Fruit fly (Drosophila melanogaster) whole organism, embryonic: ENCODE results near the gene CG12177.

Source experiments
- Asciz ChIP-seq: fragments of 200-800 bp; sonication (Bioruptor generic); optimal IDR thresholded peaks from 2 replicates; lab custom pipeline; 2017; ENCODE audit warnings: missing biosample characterization, mild to moderate bottlenecking, missing genetic modification characterization, missing genetic modification reagents
- Atf3 ChIP-seq: fragments of 200-800 bp; sonication (Bioruptor generic); optimal IDR thresholded peaks from 3 replicates; lab custom pipeline; 2016; ENCODE audit warnings: missing biosample characterization, missing genetic modification characterization
- B-H1 ChIP-seq: fragments of 200-800 bp; sonication (Bioruptor generic); IDR thresholded peaks from 3 replicates; pipeline ENCODE4 v1.3.6; 2022; ENCODE audit warnings: missing biosample characterization, missing genetic modification characterization
- Bteb2 ChIP-seq: fragments of 200-800 bp; sonication (Bioruptor generic); optimal IDR thresholded peaks from 2 replicates; lab custom pipeline; 2016; ENCODE audit warnings: missing biosample characterization, missing genetic modification characterization
- CG10543 ChIP-seq: fragments of 200-800 bp; sonication (Bioruptor generic); optimal IDR thresholded peaks from 3 replicates; lab custom pipeline; 2017; ENCODE audit warnings: missing biosample characterization, mild to moderate bottlenecking, missing genetic modification characterization, moderate library complexity
- CG10979 ChIP-seq: fragments of 200-800 bp; sonication (Bioruptor generic); optimal IDR thresholded peaks from 2 replicates; lab custom pipeline; 2018; ENCODE audit warnings: missing biosample characterization, mild to moderate bottlenecking, missing genetic modification characterization, moderate library complexity
- CG11696 ChIP-seq: fragments of 200-800 bp; sonication (Bioruptor generic); IDR thresholded peaks from 2 replicates; pipeline ENCODE4 v1.3.6; 2022; ENCODE audit warnings: missing biosample characterization, missing genetic modification characterization
- CG12071 ChIP-seq: fragments of 200-800 bp; sonication (Bioruptor generic); optimal IDR thresholded peaks from 3 replicates; lab custom pipeline; 2018; ENCODE audit warnings: missing biosample characterization, mild to moderate bottlenecking, missing genetic modification characterization
- CG12104 ChIP-seq: fragments of 200-800 bp; sonication (Bioruptor generic); optimal IDR thresholded peaks from 3 replicates; lab custom pipeline; 2016; ENCODE audit warnings: missing biosample characterization, missing genetic modification characterization
- CG12236 ChIP-seq: fragments of 200-800 bp; sonication (Bioruptor generic); optimal IDR thresholded peaks from 2 replicates; lab custom pipeline; 2016; ENCODE audit warnings: missing biosample characterization, missing genetic modification characterization
- CG1233 ChIP-seq: fragments of 200-800 bp; sonication (Bioruptor generic); optimal IDR thresholded peaks from 4 replicates; lab custom pipeline; 2018; ENCODE audit warnings: missing biosample characterization, mild to moderate bottlenecking, missing genetic modification characterization
- CG17186 ChIP-seq: fragments of 200-800 bp; sonication (Bioruptor generic); optimal IDR thresholded peaks from 3 replicates; lab custom pipeline; 2017; ENCODE audit warnings: missing biosample characterization, missing genetic modification reagents, missing genetic modification characterization
- CG17328 ChIP-seq: fragments of 200-800 bp; sonication (Bioruptor generic); IDR thresholded peaks from 2 replicates; pipeline ENCODE4 v1.3.6; 2022; ENCODE audit warnings: missing biosample characterization, missing genetic modification characterization
- CG17361 ChIP-seq: fragments of 200-800 bp; sonication (Bioruptor generic); IDR thresholded peaks from 3 replicates; pipeline ENCODE4 v1.3.6; 2022; ENCODE audit warnings: missing biosample characterization, missing genetic modification characterization
- CG1792 ChIP-seq: fragments of 200-800 bp; sonication (Bioruptor generic); optimal IDR thresholded peaks from 2 replicates; lab custom pipeline; 2016; ENCODE audit warnings: missing biosample characterization, missing genetic modification characterization
- CG2199 ChIP-seq: fragments of 200-800 bp; sonication (Bioruptor generic); IDR thresholded peaks from 3 replicates; pipeline ENCODE4 v1.3.6; 2022; ENCODE audit warnings: missing biosample characterization, missing genetic modification characterization
- CG3281 ChIP-seq: fragments of 200-800 bp; sonication (Bioruptor generic); optimal IDR thresholded peaks from 3 replicates; lab custom pipeline; 2017; ENCODE audit warnings: missing biosample characterization, mild to moderate bottlenecking, missing genetic modification characterization
- CG4820 ChIP-seq: fragments of 200-800 bp; sonication (Bioruptor generic); optimal IDR thresholded peaks from 3 replicates; lab custom pipeline; 2016; ENCODE audit warnings: missing biosample characterization, missing genetic modification characterization
- CG6254 ChIP-seq: fragments of 200-800 bp; sonication (Bioruptor generic); optimal IDR thresholded peaks from 3 replicates; lab custom pipeline; 2017; ENCODE audit warnings: mild to moderate bottlenecking, missing biosample characterization, missing genetic modification reagents, missing genetic modification characterization
- CG6854 ChIP-seq: fragments of 200-800 bp; sonication (Bioruptor generic); optimal IDR thresholded peaks from 3 replicates; lab custom pipeline; 2017; ENCODE audit warnings: missing biosample characterization, mild to moderate bottlenecking, missing genetic modification characterization
- CG8944 ChIP-seq: fragments of 200-800 bp; sonication (Bioruptor generic); optimal IDR thresholded peaks from 3 replicates; lab custom pipeline; 2016; ENCODE audit warnings: missing biosample characterization, missing genetic modification characterization
- CG9797 ChIP-seq: fragments of 200-800 bp; sonication (Bioruptor generic); optimal IDR thresholded peaks from 3 replicates; lab custom pipeline; 2018; ENCODE audit warnings: missing biosample characterization, mild to moderate bottlenecking, missing genetic modification characterization
- Camta ChIP-seq: fragments of 200-800 bp; sonication (Bioruptor generic); optimal IDR thresholded peaks from 2 replicates; lab custom pipeline; 2016; ENCODE audit warnings: missing biosample characterization, missing genetic modification characterization
- CkIIα-i1 ChIP-seq: fragments of 200-800 bp; sonication (Bioruptor generic); IDR thresholded peaks from 2 replicates; pipeline ENCODE4 v1.3.6; 2022; ENCODE audit warnings: missing biosample characterization, missing genetic modification characterization
- Deaf1 ChIP-seq: fragments of 200-800 bp; optimal IDR thresholded peaks from 3 replicates; lab custom pipeline; 2019; ENCODE audit warnings: missing biosample characterization, mild to moderate bottlenecking, missing genetic modification characterization, moderate library complexity
- Dref ChIP-seq: fragments of 200-800 bp; sonication (Bioruptor generic); IDR thresholded peaks from 2 replicates; pipeline ENCODE4 v1.3.6; 2022; ENCODE audit warnings: missing biosample characterization, missing genetic modification characterization
- H2.0 ChIP-seq: fragments of 200-800 bp; sonication (Bioruptor generic); IDR thresholded peaks from 2 replicates; pipeline ENCODE4 v1.3.6; 2022; ENCODE audit warnings: missing biosample characterization, missing genetic modification characterization
- HLH4C ChIP-seq: fragments of 200-800 bp; sonication (Bioruptor generic); IDR thresholded peaks from 3 replicates; pipeline ENCODE4 v1.3.6; 2022; ENCODE audit warnings: missing biosample characterization, missing genetic modification characterization; ENCODE audit not compliant: partially characterized antibody
- Hand ChIP-seq: fragments of 200-800 bp; sonication (Bioruptor generic); optimal IDR thresholded peaks from 2 replicates; lab custom pipeline; 2017; ENCODE audit warnings: mild to moderate bottlenecking, missing biosample characterization, missing genetic modification reagents, missing genetic modification characterization
- Hmx ChIP-seq: fragments of 200-800 bp; sonication (Bioruptor generic); optimal IDR thresholded peaks from 2 replicates; lab custom pipeline; 2016; ENCODE audit warnings: missing biosample characterization, missing genetic modification characterization
- MESR4 ChIP-seq: fragments of 200-800 bp; sonication (Bioruptor generic); optimal IDR thresholded peaks from 2 replicates; lab custom pipeline; 2018; ENCODE audit warnings: missing biosample characterization, mild to moderate bottlenecking, missing genetic modification characterization, moderate library complexity
- Mad ChIP-seq: fragments of 200-800 bp; sonication (Bioruptor generic); optimal IDR thresholded peaks from 2 replicates; lab custom pipeline; 2016; ENCODE audit warnings: missing biosample characterization, missing genetic modification characterization
- Meics ChIP-seq: fragments of 200-800 bp; sonication (Bioruptor generic); optimal IDR thresholded peaks from 2 replicates; lab custom pipeline; 2017; ENCODE audit warnings: missing biosample characterization, mild to moderate bottlenecking, missing genetic modification characterization
- Nf-YA ChIP-seq: fragments of 200-800 bp; sonication (Bioruptor generic); IDR thresholded peaks from 2 replicates; pipeline ENCODE4 v1.3.6; 2022; ENCODE audit warnings: missing biosample characterization, missing genetic modification characterization
- NfI ChIP-seq: fragments of 200-800 bp; sonication (Bioruptor generic); optimal IDR thresholded peaks from 3 replicates; lab custom pipeline; 2018; ENCODE audit warnings: missing biosample characterization, mild to moderate bottlenecking, missing genetic modification characterization, moderate library complexity
- Sin3A ChIP-seq: fragments of >200 bp; optimal IDR thresholded peaks from 2 replicates; lab custom pipeline; 2018
- ara ChIP-seq: fragments of 200-800 bp; sonication (Bioruptor generic); IDR thresholded peaks from 2 replicates; pipeline ENCODE4 v1.3.6; 2022; ENCODE audit warnings: missing biosample characterization, missing genetic modification characterization
- crol ChIP-seq: fragments of 200-800 bp; sonication (Bioruptor generic); IDR thresholded peaks from 2 replicates; pipeline ENCODE4 v1.3.6; 2022; ENCODE audit warnings: missing biosample characterization, missing genetic modification characterization
- dati ChIP-seq: fragments of 200-800 bp; sonication (Bioruptor generic); IDR thresholded peaks from 2 replicates; pipeline ENCODE4 v1.3.6; 2022; ENCODE audit warnings: missing biosample characterization, missing genetic modification characterization
- grau ChIP-seq: fragments of 200-800 bp; optimal IDR thresholded peaks from 3 replicates; lab custom pipeline; 2019; ENCODE audit warnings: missing biosample characterization, mild to moderate bottlenecking, missing genetic modification characterization, moderate library complexity
- hbn ChIP-seq: fragments of 200-800 bp; sonication (Bioruptor generic); IDR thresholded peaks from 2 replicates; pipeline ENCODE4 v1.3.6; 2022; ENCODE audit warnings: missing biosample characterization, missing genetic modification characterization; ENCODE audit not compliant: partially characterized antibody
- inv ChIP-seq: fragments of 200-800 bp; sonication (Bioruptor generic); IDR thresholded peaks from 2 replicates; pipeline ENCODE4 v1.3.6; 2022; ENCODE audit warnings: missing biosample characterization, missing genetic modification characterization; ENCODE audit not compliant: partially characterized antibody
- luna ChIP-seq: fragments of 200-800 bp; sonication (Bioruptor generic); optimal IDR thresholded peaks from 2 replicates; lab custom pipeline; 2016; ENCODE audit warnings: missing biosample characterization, missing genetic modification characterization
- maf-S ChIP-seq: fragments of 200-800 bp; sonication (Bioruptor generic); optimal IDR thresholded peaks from 2 replicates; lab custom pipeline; 2016; ENCODE audit warnings: missing biosample characterization, missing genetic modification characterization
- ro ChIP-seq: fragments of 200-800 bp; sonication (Bioruptor generic); IDR thresholded peaks from 2 replicates; pipeline ENCODE4 v1.3.6; 2022; ENCODE audit warnings: missing biosample characterization, missing genetic modification characterization
- salm ChIP-seq: fragments of 200-800 bp; sonication (Bioruptor generic); optimal IDR thresholded peaks from 2 replicates; lab custom pipeline; 2018; ENCODE audit warnings: missing biosample characterization, mild to moderate bottlenecking, missing genetic modification characterization
- scrt ChIP-seq: fragments of 200-800 bp; sonication (Bioruptor generic); optimal IDR thresholded peaks from 2 replicates; lab custom pipeline; 2018; ENCODE audit warnings: missing biosample characterization, mild to moderate bottlenecking, missing genetic modification characterization, moderate library complexity
- sens ChIP-seq: fragments of 200-800 bp; sonication (Bioruptor generic); peaks from one replicate; lab custom pipeline; 2016; ENCODE audit warnings: missing biosample characterization, missing genetic modification characterization
- sr ChIP-seq: fragments of 200-800 bp; sonication (Bioruptor generic); IDR thresholded peaks from 3 replicates; pipeline ENCODE4 v1.3.6; 2022; ENCODE audit warnings: missing biosample characterization, missing genetic modification characterization
- tin ChIP-seq: fragments of 200-800 bp; sonication (Bioruptor generic); optimal IDR thresholded peaks from 3 replicates; lab custom pipeline; 2016; ENCODE audit warnings: missing biosample characterization, missing genetic modification characterization
- trh ChIP-seq: fragments of 200-800 bp; sonication (Bioruptor generic); optimal IDR thresholded peaks from 2 replicates; lab custom pipeline; 2016; ENCODE audit warnings: missing biosample characterization, missing genetic modification characterization
- yki ChIP-seq: fragments of >200 bp; optimal IDR thresholded peaks from 3 replicates; lab custom pipeline; 2018

The CG12177 gene

dm6 chrX:13630290-13630900 is 49.9 kb downstream of the CG12177 start (continued):
- TF ChIP-seq hbn (no peak), maf-S (GFP tag; lab: Kevin White, UChicago) (no peak), Hmx (GFP tag; lab: Kevin White, UChicago) (no peak), CG2199 (GFP tag; lab: Robert Waterston, UW) (no peak), CG3281 (GFP tag; lab: Kevin White, UChicago) (no peak), CG12071 (GFP tag; lab: Kevin White, UChicago) (no peak), Mad (GFP tag; lab: Kevin White, UChicago) (no peak), CG6854 (GFP tag; lab: Kevin White, UChicago) (no peak), salm (tag; lab: Kevin White, UChicago) (no peak), scrt (GFP tag; lab: Kevin White, UChicago) (no peak), yki (lab: Kevin White, UChicago) (no peak), B-H1 (GFP tag; lab: Robert Waterston, UW) (no peak), CG12236 (no peak), Atf3 (GFP tag; lab: Kevin White, UChicago) (no peak), Nf-YA (no peak), CG17328 (GFP tag; lab: Robert Waterston, UW) (0 out of 2 replicates have a peak, but pooled peaks have one; percentile 7), dati (no peak), CG8944 (peak; percentile 25), CG17361 (GFP tag; lab: Robert Waterston, UW) (peak; percentile 51; the same call in 2 of the 3 replicates), Dref (GFP tag; lab: Robert Waterston, UW) (no peak), CG9797 (GFP tag; lab: Kevin White, UChicago) (no peak), trh (GFP tag; lab: Kevin White, UChicago) (no peak), Camta (peak; percentile 11), Sin3A (lab: Kevin White, UChicago) (no peak), H2.0 (GFP tag; lab: Robert Waterston, UW) (0 out of 2 replicates have a peak, but pooled peaks have one; percentile 6), CG12104 (GFP tag; lab: Kevin White, UChicago) (no peak), sens (GFP tag; lab: Kevin White, UChicago) (peak; percentile 71), grau (tag; lab: Kevin White, UChicago) (peak; percentile 14), Meics (GFP tag; lab: Kevin White, UChicago) (no peak), CG10543 (GFP tag; lab: Kevin White, UChicago) (no peak), Asciz (GFP tag; lab: Kevin White, UChicago) (no peak), MESR4 (GFP tag; lab: Kevin White, UChicago) (no peak), CG17186 (GFP tag; lab: Kevin White, UChicago) (no peak), CG6254 (GFP tag; lab: Kevin White, UChicago) (no peak), tin (GFP tag; lab: Kevin White, UChicago) (peak; percentile 47), CG11696 (GFP tag; lab: Robert Waterston, UW) (no peak), inv (GFP tag; lab: Robert Waterston, UW) (no peak), ro (GFP tag; lab: Robert Waterston, UW) (no peak), crol (no peak), CG1792 (GFP tag; lab: Kevin White, UChicago) (no peak), NfI (no peak), CkIIα-i1 (GFP tag; lab: Robert Waterston, UW) (no peak), ara (GFP tag; lab: Robert Waterston, UW) (no peak), HLH4C (GFP tag; lab: Robert Waterston, UW) (no peak), Bteb2 (GFP tag; lab: Kevin White, UChicago) (no peak), CG1233 (GFP tag; lab: Kevin White, UChicago) (no peak), Hand (GFP tag; lab: Kevin White, UChicago) (no peak), sr (GFP tag; lab: Robert Waterston, UW) (no peak), Deaf1 (tag; lab: Kevin White, UChicago) (no peak), CG10979 (tag; lab: Kevin White, UChicago) (peak; percentile 59), luna (GFP tag; lab: Kevin White, UChicago) (no peak), CG4820 (peak; percentile 33)
